Worm (Caenorhabditis elegans) whole organism, midembryonic: Measurements from ENCODE around the gene pgl-1.

ENCODE experiments used
- T22C8.4 ChIP-seq: fragments of 200-800 bp; sonication (Bioruptor generic); IDR thresholded peaks from 2 replicates; pipeline ENCODE4 v1.3.6; 2022; ENCODE audit warnings: missing genetic modification characterization, missing compliant biosample characterization
- cog-1 ChIP-seq: sonication (generic microtip); optimal IDR thresholded peaks from 2 replicates; lab custom pipeline; 2016; ENCODE audit warnings: missing genetic modification characterization, missing compliant biosample characterization
- flt-1 ChIP-seq: fragments of 200-800 bp; sonication (Bioruptor generic); IDR thresholded peaks from 2 replicates; pipeline ENCODE4 v1.3.6; 2022; ENCODE audit warnings: missing genetic modification characterization, missing compliant biosample characterization
- klf-2 ChIP-seq: fragments of 200-800 bp; sonication (Bioruptor generic); conservative IDR thresholded peaks from 2 replicates; pipeline ENCODE4 v1.3.6; 2022; ENCODE audit warnings: missing genetic modification reagents, missing genetic modification characterization, missing compliant biosample characterization
- med-1 ChIP-seq: sonication (generic microtip); optimal IDR thresholded peaks from 2 replicates; lab custom pipeline; 2017; ENCODE audit warnings: missing genetic modification characterization, mild to moderate bottlenecking, missing compliant biosample characterization, antibody characterized with exemption, missing genetic modification reagents; ENCODE audit not compliant: insufficient read depth
- ref-1 ChIP-seq: fragments of 200-800 bp; sonication (Bioruptor generic); conservative IDR thresholded peaks from 2 replicates; pipeline ENCODE4 v1.3.6; 2022; ENCODE audit warnings: missing genetic modification reagents, missing genetic modification characterization, missing compliant biosample characterization
- tab-1 ChIP-seq: fragments of 200-800 bp; sonication (Bioruptor generic); IDR thresholded peaks from 2 replicates; pipeline ENCODE4 v1.3.6; 2022; ENCODE audit warnings: missing genetic modification characterization, missing compliant biosample characterization
- ztf-23 ChIP-seq: fragments of 200-800 bp; sonication (Bioruptor generic); IDR thresholded peaks from 2 replicates; pipeline ENCODE4 v1.3.6; 2022; ENCODE audit warnings: missing genetic modification reagents, missing genetic modification characterization, missing compliant biosample characterization
- ztf-29 ChIP-seq: fragments of 200-800 bp; sonication (Bioruptor generic); IDR thresholded peaks from 2 replicates; pipeline ENCODE4 v1.3.6; 2022; ENCODE audit warnings: missing genetic modification reagents, missing genetic modification characterization, missing compliant biosample characterization

DNA sequence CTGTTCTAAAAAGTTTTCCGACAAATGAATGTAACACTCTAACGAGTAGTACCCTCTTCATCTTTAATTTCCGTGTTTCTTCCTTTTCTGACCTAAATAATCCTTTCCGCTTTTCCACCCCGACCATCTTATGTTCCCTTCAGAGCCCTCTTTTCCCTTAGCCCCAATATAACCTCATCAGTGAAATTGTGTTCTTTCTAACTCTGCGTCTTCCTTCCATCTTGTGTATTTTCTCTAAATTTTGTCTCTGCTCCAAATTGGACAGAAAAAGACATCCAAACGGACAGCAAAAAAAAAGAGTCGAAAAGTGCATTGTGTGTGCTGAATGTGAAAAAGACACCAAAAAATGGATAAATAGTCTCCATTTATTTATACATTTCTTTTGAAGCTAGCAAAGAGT is 17.6 kb downstream of the pgl-1 start:
- no peak for TF ChIP-seq flt-1 (GFP tag; lab: Robert Waterston, UW)
- TF ChIP-seq ztf-23 = no peak
- TF ChIP-seq klf-2 (GFP tag; lab: Robert Waterston, UW) = no peak
- TF ChIP-seq cog-1 (tag; lab: Kevin White, UChicago) = no peak
- no peak for TF ChIP-seq T22C8.4 (GFP tag; lab: Robert Waterston, UW)
- no peak for TF ChIP-seq ref-1 (GFP tag; lab: Robert Waterston, UW)
- no peak for TF ChIP-seq ztf-29
- no peak for TF ChIP-seq tab-1
- TF ChIP-seq med-1 (GFP tag; lab: Kevin White, UChicago) = no peak
